Worm (Caenorhabditis elegans) whole organism, young adult: ENCODE data around the gene srd-12.

ENCODE experiments used
- Y56A3A.18 ChIP-seq: fragments of 200-800 bp; sonication (Bioruptor generic); IDR thresholded peaks from 2 replicates; pipeline ENCODE4 v1.3.6; 2022; ENCODE audit warnings: missing genetic modification reagents, missing genetic modification characterization, missing compliant biosample characterization
- akir-1 ChIP-seq: fragments of 200-800 bp; sonication (Bioruptor generic); optimal IDR thresholded peaks from 2 replicates; lab custom pipeline; 2018; ENCODE audit warnings: mild to moderate bottlenecking, missing genetic modification characterization, moderate library complexity, missing compliant biosample characterization
- bed-1 ChIP-seq: fragments of 200-800 bp; sonication (Bioruptor generic); IDR thresholded peaks from 2 replicates; pipeline ENCODE4 v1.3.6; 2022; ENCODE audit warnings: missing genetic modification reagents, missing genetic modification characterization, missing compliant biosample characterization
- egl-18 ChIP-seq: fragments of 200-800 bp; sonication (Bioruptor generic); IDR thresholded peaks from 2 replicates; pipeline ENCODE4 v1.3.6; 2022; ENCODE audit warnings: missing genetic modification reagents, missing genetic modification characterization, missing compliant biosample characterization
- ets-4 ChIP-seq: fragments of 200-800 bp; sonication (Bioruptor generic); optimal IDR thresholded peaks from 2 replicates; lab custom pipeline; 2018; ENCODE audit warnings: mild to moderate bottlenecking, missing genetic modification characterization, missing compliant biosample characterization
- mel-28 ChIP-seq: sonication (generic microtip); optimal IDR thresholded peaks from 2 replicates; lab custom pipeline; 2016; ENCODE audit warnings: borderline replicate concordance, mild to moderate bottlenecking, missing genetic modification characterization, missing compliant biosample characterization
- pha-4 ChIP-seq: fragments of 150-350 bp; sonication (generic microtip); optimal IDR thresholded peaks from 2 replicates; lab custom pipeline; 2014; ENCODE audit warnings: missing biosample characterization, missing genetic modification reagents, missing genetic modification characterization

DNA sequence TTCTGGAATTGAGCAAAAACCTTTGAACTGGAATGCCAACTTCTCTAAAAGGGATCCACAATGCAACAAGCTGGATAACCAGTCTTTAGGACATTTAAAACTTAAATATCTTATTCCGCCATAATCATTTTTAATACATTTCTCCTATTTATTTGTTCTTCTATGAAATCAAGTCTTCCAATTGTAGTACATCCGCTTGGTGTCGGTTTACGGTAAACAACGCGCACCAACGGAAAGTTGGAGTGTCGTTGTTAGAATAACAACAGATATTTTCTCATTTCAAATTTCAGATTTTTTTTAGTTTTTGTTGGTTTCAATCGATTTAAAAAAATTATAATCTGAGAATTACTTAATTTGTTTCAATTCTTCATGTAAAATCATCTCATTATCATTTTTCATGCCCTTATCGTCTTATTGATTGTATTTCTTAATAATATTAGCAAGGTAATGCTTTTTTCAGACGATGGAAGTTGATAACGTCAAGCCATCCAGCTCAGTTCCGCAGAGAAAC, 19.1 kb upstream of the srd-12 start, which contains the start of gene csn-5:
- TF ChIP-seq Y56A3A.18 (GFP tag; lab: Robert Waterston, UW) (no peak), bed-1 (GFP tag; lab: Robert Waterston, UW) (no peak), mel-28 (no peak), ets-4 (GFP tag; lab: Kevin White, UChicago) (no peak), akir-1 (GFP tag; lab: Kevin White, UChicago) (no peak), egl-18 (GFP tag; lab: Robert Waterston, UW) (no peak), pha-4 (tag; lab: Kevin White, UChicago) (no peak)
